Worm (Caenorhabditis elegans) whole organism, young adult: ENCODE measurements around the gene srsx-39.

Experiments
- B0035.1 ChIP-seq: sonication (generic microtip); optimal IDR thresholded peaks from 2 replicates; lab custom pipeline; 2016; ENCODE audit warnings: missing genetic modification characterization, mild to moderate bottlenecking, missing compliant biosample characterization, missing genotype, missing genetic modification reagents
- B0261.1 ChIP-seq: sonication (generic microtip); optimal IDR thresholded peaks from 2 replicates; lab custom pipeline; 2016; ENCODE audit warnings: mild to moderate bottlenecking, missing genetic modification characterization, moderate library complexity, missing compliant biosample characterization
- C17E4.6 ChIP-seq: fragments of 200-800 bp; sonication (Bioruptor generic); IDR thresholded peaks from 2 replicates; pipeline ENCODE4 v1.3.6; 2022; ENCODE audit warnings: missing genetic modification reagents, missing genetic modification characterization, missing compliant biosample characterization
- F10E7.11 ChIP-seq: sonication (generic microtip); optimal IDR thresholded peaks from 2 replicates; lab custom pipeline; 2017; ENCODE audit warnings: mild to moderate bottlenecking, missing genetic modification characterization, moderate library complexity, missing compliant biosample characterization
- F23B12.7 ChIP-seq: sonication (generic microtip); optimal IDR thresholded peaks from 2 replicates; lab custom pipeline; 2017; ENCODE audit warnings: missing genetic modification characterization, mild to moderate bottlenecking, missing compliant biosample characterization, antibody characterized with exemption, moderate library complexity; ENCODE audit not compliant: insufficient read depth
- F33H1.4 ChIP-seq: fragments of 200-800 bp; sonication (Bioruptor generic); IDR thresholded peaks from 2 replicates; pipeline ENCODE4 v1.3.6; 2022; ENCODE audit warnings: missing genetic modification reagents, missing genetic modification characterization, missing compliant biosample characterization
- F49E8.2 ChIP-seq: sonication (generic microtip); optimal IDR thresholded peaks from 3 replicates; lab custom pipeline; 2017; ENCODE audit warnings: missing genetic modification characterization, mild to moderate bottlenecking, missing compliant biosample characterization, antibody characterized with exemption, moderate library complexity; ENCODE audit not compliant: insufficient read depth
- F55B11.4 ChIP-seq: sonication (generic microtip); optimal IDR thresholded peaks from 2 replicates; lab custom pipeline; 2016; ENCODE audit warnings: missing compliant biosample characterization, missing genetic modification characterization, borderline replicate concordance; ENCODE audit not compliant: insufficient read depth
- F57A8.1 ChIP-seq: fragments of 200-800 bp; sonication (Bioruptor generic); optimal IDR thresholded peaks from 2 replicates; lab custom pipeline; 2018; ENCODE audit warnings: mild to moderate bottlenecking, missing genetic modification characterization, moderate library complexity, missing compliant biosample characterization
- K11D2.4 ChIP-seq: fragments of 200-800 bp; sonication (Bioruptor generic); IDR thresholded peaks from 2 replicates; pipeline ENCODE4 v1.3.6; 2022; ENCODE audit warnings: missing genetic modification reagents, missing genetic modification characterization, missing compliant biosample characterization
- Y53F4B.3 ChIP-seq: fragments of 200-800 bp; sonication (Bioruptor generic); IDR thresholded peaks from 2 replicates; pipeline ENCODE4 v1.3.6; 2022; ENCODE audit warnings: missing genetic modification reagents, missing genetic modification characterization, missing compliant biosample characterization
- Y95B8A.8 ChIP-seq: fragments of 200-800 bp; sonication (Bioruptor generic); IDR thresholded peaks from 2 replicates; pipeline ENCODE4 v1.3.6; 2022; ENCODE audit warnings: missing genetic modification reagents, missing genetic modification characterization, missing compliant biosample characterization
- attf-3 ChIP-seq: fragments of 200-800 bp; sonication (Bioruptor generic); conservative IDR thresholded peaks from 2 replicates; pipeline ENCODE4 v1.3.6; 2022; ENCODE audit warnings: missing genetic modification reagents, missing genetic modification characterization, missing compliant biosample characterization
- attf-5 ChIP-seq: fragments of 200-800 bp; sonication (Bioruptor generic); optimal IDR thresholded peaks from 2 replicates; lab custom pipeline; 2018; ENCODE audit warnings: mild to moderate bottlenecking, missing genetic modification characterization, missing compliant biosample characterization
- bed-1 ChIP-seq: fragments of 200-800 bp; sonication (Bioruptor generic); IDR thresholded peaks from 2 replicates; pipeline ENCODE4 v1.3.6; 2022; ENCODE audit warnings: missing genetic modification reagents, missing genetic modification characterization, missing compliant biosample characterization
- cebp-2 ChIP-seq: fragments of 200-800 bp; sonication (Bioruptor generic); IDR thresholded peaks from 2 replicates; pipeline ENCODE4 v1.3.6; 2022; ENCODE audit warnings: missing genetic modification characterization, missing compliant biosample characterization
- ceh-40 ChIP-seq: fragments of 200-800 bp; sonication (Bioruptor generic); IDR thresholded peaks from 2 replicates; pipeline ENCODE4 v1.3.6; 2022; ENCODE audit warnings: missing genetic modification characterization, missing compliant biosample characterization
- ceh-91 ChIP-seq: fragments of 200-800 bp; sonication (Bioruptor generic); IDR thresholded peaks from 2 replicates; pipeline ENCODE4 v1.3.6; 2022; ENCODE audit warnings: missing genetic modification reagents, missing genetic modification characterization, missing compliant biosample characterization
- die-1 ChIP-seq: sonication (generic microtip); optimal IDR thresholded peaks from 2 replicates; lab custom pipeline; 2016; ENCODE audit warnings: missing genotype, mild to moderate bottlenecking, missing genetic modification characterization, missing compliant biosample characterization
- dpl-1 ChIP-seq: fragments of 150-350 bp; optimal IDR thresholded peaks from 2 replicates; lab custom pipeline; 2014; ENCODE audit warnings: missing biosample characterization, missing genetic modification reagents, missing genetic modification characterization
- egl-18 ChIP-seq: fragments of 200-800 bp; sonication (Bioruptor generic); IDR thresholded peaks from 2 replicates; pipeline ENCODE4 v1.3.6; 2022; ENCODE audit warnings: missing genetic modification reagents, missing genetic modification characterization, missing compliant biosample characterization
- egrh-3 ChIP-seq: fragments of 200-800 bp; sonication (Bioruptor generic); IDR thresholded peaks from 2 replicates; pipeline ENCODE4 v1.3.6; 2022; ENCODE audit warnings: missing genetic modification reagents, missing genetic modification characterization, missing compliant biosample characterization
- ets-4 ChIP-seq: fragments of 200-800 bp; sonication (Bioruptor generic); optimal IDR thresholded peaks from 2 replicates; lab custom pipeline; 2018; ENCODE audit warnings: mild to moderate bottlenecking, missing genetic modification characterization, missing compliant biosample characterization
- lin-35 ChIP-seq, 3 experiments: fragments of 150-350 bp in 2 of 3; sonication (generic microtip) in 1 of 3; optimal IDR thresholded peaks; 2 replicates each; lab custom pipeline; 2014 to 2018; ENCODE audit warnings: missing biosample characterization in 3 of 3, missing genetic modification characterization in 3 of 3, missing genetic modification reagents in 3 of 3
- lin-40 ChIP-seq: sonication (generic microtip); optimal IDR thresholded peaks from 2 replicates; lab custom pipeline; 2016; ENCODE audit warnings: missing genetic modification characterization, mild to moderate bottlenecking, missing compliant biosample characterization, missing genotype, missing genetic modification reagents
- madf-10 ChIP-seq: sonication (generic microtip); optimal IDR thresholded peaks from 2 replicates; lab custom pipeline; 2016; ENCODE audit warnings: mild to moderate bottlenecking, missing genetic modification characterization, missing compliant biosample characterization
- madf-3 ChIP-seq: fragments of 200-800 bp; sonication (Bioruptor generic); IDR thresholded peaks from 2 replicates; pipeline ENCODE4 v1.3.6; 2022; ENCODE audit warnings: missing genetic modification reagents, missing genetic modification characterization, missing compliant biosample characterization
- madf-8 ChIP-seq: fragments of 200-800 bp; sonication (Bioruptor generic); conservative IDR thresholded peaks from 2 replicates; pipeline ENCODE4 v1.3.6; 2022; ENCODE audit warnings: missing genetic modification reagents, missing genetic modification characterization, missing compliant biosample characterization
- mes-4 ChIP-seq: sonication (generic microtip); optimal IDR thresholded peaks from 2 replicates; lab custom pipeline; 2016; ENCODE audit warnings: missing genotype, missing genetic modification characterization, missing compliant biosample characterization
- mxl-1 ChIP-seq: sonication (generic microtip); optimal IDR thresholded peaks from 2 replicates; lab custom pipeline; 2016; ENCODE audit warnings: missing genetic modification characterization, missing compliant biosample characterization
- nhr-90 ChIP-seq: sonication (generic microtip); optimal IDR thresholded peaks from 2 replicates; lab custom pipeline; 2016; ENCODE audit warnings: missing genotype, mild to moderate bottlenecking, missing genetic modification characterization, missing compliant biosample characterization
- pha-4 ChIP-seq: fragments of 150-350 bp; sonication (generic microtip); optimal IDR thresholded peaks from 2 replicates; lab custom pipeline; 2014; ENCODE audit warnings: missing biosample characterization, missing genetic modification reagents, missing genetic modification characterization
- rcor-1 ChIP-seq: fragments of 200-800 bp; sonication (Bioruptor generic); IDR thresholded peaks from 2 replicates; pipeline ENCODE4 v1.3.6; 2022; ENCODE audit warnings: missing genetic modification reagents, missing genetic modification characterization, missing compliant biosample characterization
- rec-8 ChIP-seq, 2 experiments: sonication (generic microtip); optimal IDR thresholded peaks; 2 replicates each; lab custom pipeline; 2016; ENCODE audit warnings: mild to moderate bottlenecking in 2 of 2, missing genetic modification characterization in 2 of 2, missing genetic modification reagents in 2 of 2, missing genotype in 2 of 2, missing biosample characterization in 1 of 2, missing compliant biosample characterization in 1 of 2, moderate library complexity in 1 of 2
- snpc-1.1 ChIP-seq: sonication (generic microtip); optimal IDR thresholded peaks from 2 replicates; lab custom pipeline; 2017; ENCODE audit warnings: missing genetic modification characterization, mild to moderate bottlenecking, missing compliant biosample characterization, antibody characterized with exemption, moderate library complexity, missing genotype, missing genetic modification reagents; ENCODE audit not compliant: insufficient read depth
- sptf-2 ChIP-seq: fragments of 200-800 bp; sonication (Bioruptor generic); optimal IDR thresholded peaks from 2 replicates; lab custom pipeline; 2018; ENCODE audit warnings: mild to moderate bottlenecking, missing genetic modification characterization, missing compliant biosample characterization
- tbp1 ChIP-seq: fragments of 200-800 bp; sonication (Bioruptor generic); optimal IDR thresholded peaks from 2 replicates; lab custom pipeline; 2018; ENCODE audit warnings: mild to moderate bottlenecking, missing genetic modification characterization, missing compliant biosample characterization
- tbx-9 ChIP-seq: sonication (generic microtip); optimal IDR thresholded peaks from 2 replicates; lab custom pipeline; 2016; ENCODE audit warnings: borderline replicate concordance, missing genetic modification characterization, inconsistent platforms, missing compliant biosample characterization
- tlf-1 ChIP-seq: fragments of 200-800 bp; sonication (Bioruptor generic); optimal IDR thresholded peaks from 2 replicates; lab custom pipeline; 2018; ENCODE audit warnings: mild to moderate bottlenecking, missing genetic modification characterization, missing compliant biosample characterization
- zfh-2 ChIP-seq: fragments of 200-800 bp; sonication (Bioruptor generic); conservative IDR thresholded peaks from 2 replicates; pipeline ENCODE4 v1.3.6; 2022; ENCODE audit warnings: missing genetic modification reagents, missing genetic modification characterization, missing compliant biosample characterization
- ztf-18 ChIP-seq: sonication (generic microtip); optimal IDR thresholded peaks from 2 replicates; lab custom pipeline; 2016; ENCODE audit warnings: missing genotype, mild to moderate bottlenecking, missing genetic modification characterization, missing compliant biosample characterization
- ztf-26 ChIP-seq: sonication (generic microtip); optimal IDR thresholded peaks from 2 replicates; lab custom pipeline; 2017; ENCODE audit warnings: missing genetic modification characterization, missing compliant biosample characterization

Gene srsx-39

ce11 chrV:15259904-15260303 is 3.3 kb upstream of the srsx-39 start, which contains the start of gene M01B2.8 (continued):
- no peak for TF ChIP-seq tbp1 (GFP tag; lab: Kevin White, UChicago)
- TF ChIP-seq, all 124 proteins: peak for 0

- TF ChIP-seq attf-3 (GFP tag; lab: Robert Waterston, UW), result no peak
- TF ChIP-seq madf-8 (GFP tag; lab: Robert Waterston, UW), result no peak
- no peak for TF ChIP-seq attf-5 (GFP tag; lab: Kevin White, UChicago)
- TF ChIP-seq lin-35 (GFP tag; optimal IDR thresholded peaks at IDR 0.05; lab: Kevin White, UChicago), result no peak
- no peak for TF ChIP-seq K11D2.4 (GFP tag; lab: Robert Waterston, UW)
- no peak for TF ChIP-seq cebp-2 (GFP tag; lab: Robert Waterston, UW)
- TF ChIP-seq die-1 (tag; lab: Kevin White, UChicago), result no peak
- no peak for TF ChIP-seq nhr-90 (tag; lab: Kevin White, UChicago)
- TF ChIP-seq Y95B8A.8 (GFP tag; lab: Robert Waterston, UW), result no peak
- TF ChIP-seq madf-10 (tag; lab: Kevin White, UChicago), result no peak
- TF ChIP-seq snpc-1.1 (tag; lab: Kevin White, UChicago), result no peak
- no peak for TF ChIP-seq ztf-18 (tag; lab: Kevin White, UChicago)
- TF ChIP-seq sptf-2 (GFP tag; lab: Kevin White, UChicago), result no peak
- TF ChIP-seq F55B11.4 (tag; lab: Kevin White, UChicago), result no peak
Measured at ce11 chrV:15259049-15259448, 2.5 kb upstream of the srsx-39 start, which contains the start of gene srsx-37. TSS of gene srsx-37 (minus strand) at chrV:15259149.

ce11 chrV:15253529-15253928 is 3.0 kb downstream of the srsx-39 start, which contains the start of gene srbc-75:
TSS of gene srbc-75 (plus strand) at chrV:15253829.
- TF ChIP-seq F23B12.7 (tag; lab: Kevin White, UChicago) (no peak), ceh-91 (GFP tag; lab: Robert Waterston, UW) (no peak), tlf-1 (no peak), cebp-2 (GFP tag; lab: Robert Waterston, UW) (no peak), C17E4.6 (GFP tag; lab: Robert Waterston, UW) (no peak), lin-35 (GFP tag; optimal IDR thresholded peaks at IDR 0.05; lab: Kevin White, UChicago) (no peak), madf-3 (GFP tag; lab: Robert Waterston, UW) (no peak), tbx-9 (tag; lab: Kevin White, UChicago) (no peak), rec-8 (tag; optimal IDR thresholded peaks at IDR 0.05; lab: Kevin White, UChicago) (no peak), F57A8.1 (no peak), F10E7.11 (tag; lab: Kevin White, UChicago) (no peak), Y53F4B.3 (GFP tag; lab: Robert Waterston, UW) (no peak), egrh-3 (no peak), egl-18 (GFP tag; lab: Robert Waterston, UW) (no peak)

- TF ChIP-seq ceh-40, result no peak
- TF ChIP-seq tlf-1, result no peak
- TF ChIP-seq B0035.1 (tag; lab: Kevin White, UChicago), result no peak
- no peak for TF ChIP-seq mxl-1 (tag; lab: Kevin White, UChicago)
- TF ChIP-seq bed-1 (GFP tag; lab: Robert Waterston, UW), result no peak
- TF ChIP-seq F49E8.2, result no peak
- no peak for TF ChIP-seq lin-40 (tag; lab: Kevin White, UChicago)
- TF ChIP-seq dpl-1 (GFP tag; lab: Kevin White, UChicago), result no peak
- TF ChIP-seq B0261.1 (tag; lab: Kevin White, UChicago), result no peak
- no peak for TF ChIP-seq F33H1.4 (GFP tag; lab: Robert Waterston, UW)
- TF ChIP-seq madf-10 (tag; lab: Kevin White, UChicago), result no peak
- no peak for TF ChIP-seq ceh-91 (GFP tag; lab: Robert Waterston, UW)
- no peak for TF ChIP-seq Y95B8A.8 (GFP tag; lab: Robert Waterston, UW)
- no peak for TF ChIP-seq mes-4 (tag; lab: Kevin White, UChicago)
- no peak for TF ChIP-seq pha-4
- no peak for TF ChIP-seq zfh-2 (GFP tag; lab: Robert Waterston, UW)
- TF ChIP-seq ztf-26 (tag; lab: Kevin White, UChicago), result no peak
- no peak for TF ChIP-seq ets-4 (GFP tag; lab: Kevin White, UChicago)
- TF ChIP-seq rcor-1, result no peak
- TF ChIP-seq, all 124 proteins: peak for 0
Measured at ce11 chrV:15252082-15252481, 4.5 kb downstream of the srsx-39 start, which contains the start of gene srbc-76. TSS of gene srbc-76 (plus strand) at chrV:15252382.
